Worm (Caenorhabditis elegans) whole organism, L3 larva: ENCODE results near the gene Y43F8B.10.

Source experiments
- R02D3.7 ChIP-seq: fragments of 150-350 bp; optimal IDR thresholded peaks from 2 replicates; lab custom pipeline; 2014; ENCODE audit warnings: missing biosample characterization, missing genetic modification characterization
- aly-2 ChIP-seq: fragments of 150-350 bp; optimal IDR thresholded peaks from 2 replicates; lab custom pipeline; 2014; ENCODE audit warnings: missing biosample characterization, missing genetic modification characterization
- ama-1 ChIP-seq: fragments of 150-350 bp; optimal IDR thresholded peaks from 2 replicates; lab custom pipeline; 2018
- ceh-28 ChIP-seq: fragments of 150-350 bp; optimal IDR thresholded peaks from 2 replicates; lab custom pipeline; 2014; ENCODE audit warnings: missing biosample characterization, missing genetic modification reagents, missing genetic modification characterization
- ceh-9 ChIP-seq: sonication (generic microtip); optimal IDR thresholded peaks from 2 replicates; lab custom pipeline; 2018; ENCODE audit warnings: missing biosample characterization, missing genetic modification characterization
- egl-27 ChIP-seq: sonication (generic microtip); optimal IDR thresholded peaks from 4 replicates; lab custom pipeline; 2017; ENCODE audit warnings: missing biosample characterization, missing genetic modification reagents, missing genetic modification characterization
- elt-1 ChIP-seq: fragments of 150-350 bp; optimal IDR thresholded peaks from 2 replicates; lab custom pipeline; 2014; ENCODE audit warnings: missing biosample characterization, missing genetic modification characterization
- elt-2 ChIP-seq: sonication (generic microtip); optimal IDR thresholded peaks from 2 replicates; lab custom pipeline; 2016; ENCODE audit warnings: missing genetic modification reagents, mild to moderate bottlenecking, missing genetic modification characterization, missing compliant biosample characterization
- elt-3 ChIP-seq, 3 experiments: fragments of 150-350 bp in 1 of 3; sonication (generic microtip) in 2 of 3; optimal IDR thresholded peaks; 2 replicates in 2 of 3; 4 replicates in 1 of 3; lab custom pipeline; 2014 to 2017; ENCODE audit warnings: missing biosample characterization in 3 of 3, missing genetic modification characterization in 3 of 3
- eor-1 ChIP-seq, 2 experiments: fragments of 150-350 bp; optimal IDR thresholded peaks; 2 replicates each; lab custom pipeline; 2014 to 2018; ENCODE audit warnings: missing biosample characterization in 2 of 2, missing genetic modification characterization in 2 of 2
- fkh-10 ChIP-seq: sonication (generic microtip); optimal IDR thresholded peaks from 2 replicates; lab custom pipeline; 2017; ENCODE audit warnings: missing biosample characterization, missing genetic modification reagents, missing genetic modification characterization
- fkh-2 ChIP-seq: fragments of 150-350 bp; optimal IDR thresholded peaks from 2 replicates; lab custom pipeline; 2014; ENCODE audit warnings: missing biosample characterization, missing genetic modification reagents, missing genetic modification characterization
- fos-1 ChIP-seq: fragments of 150-350 bp; optimal IDR thresholded peaks from 2 replicates; lab custom pipeline; 2014; ENCODE audit warnings: missing biosample characterization, missing genetic modification characterization
- hmg-11 ChIP-seq: sonication (generic microtip); optimal IDR thresholded peaks from 2 replicates; lab custom pipeline; 2016; ENCODE audit warnings: missing genetic modification characterization, missing compliant biosample characterization
- jun-1 ChIP-seq: fragments of 150-350 bp; optimal IDR thresholded peaks from 2 replicates; lab custom pipeline; 2014; ENCODE audit warnings: missing biosample characterization, missing genetic modification reagents, missing genetic modification characterization
- lin-15B ChIP-seq: fragments of 150-350 bp; optimal IDR thresholded peaks from 2 replicates; lab custom pipeline; 2014; ENCODE audit warnings: missing biosample characterization, missing genetic modification characterization
- lsy-12 ChIP-seq: sonication (generic microtip); optimal IDR thresholded peaks from 2 replicates; lab custom pipeline; 2016; ENCODE audit warnings: mild to moderate bottlenecking, missing genetic modification characterization, missing compliant biosample characterization
- mdl-1 ChIP-seq: fragments of 150-350 bp; optimal IDR thresholded peaks from 2 replicates; lab custom pipeline; 2014; ENCODE audit warnings: missing biosample characterization, missing genetic modification characterization
- mml-1 ChIP-seq: fragments of 150-350 bp; sonication (generic microtip); optimal IDR thresholded peaks from 3 replicates; lab custom pipeline; 2014; ENCODE audit warnings: missing biosample characterization, missing genetic modification characterization
- nfya-1 ChIP-seq: sonication (generic microtip); optimal IDR thresholded peaks from 2 replicates; lab custom pipeline; 2017; ENCODE audit warnings: missing genetic modification characterization, mild to moderate bottlenecking, missing compliant biosample characterization, antibody characterized with exemption, moderate library complexity; ENCODE audit not compliant: insufficient read depth
- nhr-11 ChIP-seq: fragments of 150-350 bp; optimal IDR thresholded peaks from 2 replicates; lab custom pipeline; 2014; ENCODE audit warnings: missing biosample characterization, missing genetic modification characterization
- nhr-12 ChIP-seq: fragments of 150-350 bp; optimal IDR thresholded peaks from 2 replicates; lab custom pipeline; 2014; ENCODE audit warnings: missing biosample characterization, missing genetic modification characterization
- nhr-23 ChIP-seq: fragments of 150-350 bp; optimal IDR thresholded peaks from 2 replicates; lab custom pipeline; 2014; ENCODE audit warnings: missing biosample characterization, missing genetic modification reagents, missing genetic modification characterization
- nhr-237 ChIP-seq: fragments of 150-350 bp; optimal IDR thresholded peaks from 2 replicates; lab custom pipeline; 2014; ENCODE audit warnings: missing biosample characterization, missing genetic modification characterization
- nhr-25 ChIP-seq: sonication (generic microtip); optimal IDR thresholded peaks from 2 replicates; lab custom pipeline; 2017; ENCODE audit warnings: missing biosample characterization, missing genetic modification characterization
- nhr-28 ChIP-seq: fragments of 150-350 bp; optimal IDR thresholded peaks from 2 replicates; lab custom pipeline; 2014; ENCODE audit warnings: missing biosample characterization, missing genetic modification characterization
- nhr-43 ChIP-seq: sonication (generic microtip); optimal IDR thresholded peaks from 2 replicates; lab custom pipeline; 2016; ENCODE audit warnings: mild to moderate bottlenecking, missing genetic modification characterization, missing compliant biosample characterization; ENCODE audit not compliant: poor library complexity, severe bottlenecking
- nhr-67 ChIP-seq: fragments of 150-350 bp; optimal IDR thresholded peaks from 2 replicates; lab custom pipeline; 2014; ENCODE audit warnings: missing biosample characterization, missing genetic modification characterization
- nhr-76 ChIP-seq: fragments of 150-350 bp; sonication (generic microtip); optimal IDR thresholded peaks from 5 replicates; lab custom pipeline; 2014; ENCODE audit warnings: missing biosample characterization, missing genetic modification characterization
- nhr-77 ChIP-seq: fragments of 150-350 bp; optimal IDR thresholded peaks from 2 replicates; lab custom pipeline; 2014; ENCODE audit warnings: missing biosample characterization, missing genetic modification characterization
- pha-4 ChIP-seq: fragments of 150-350 bp; optimal IDR thresholded peaks from 2 replicates; lab custom pipeline; 2014; ENCODE audit warnings: missing biosample characterization, missing genetic modification reagents, missing genetic modification characterization
- pqm-1 ChIP-seq: fragments of 150-350 bp; optimal IDR thresholded peaks from 2 replicates; lab custom pipeline; 2017; ENCODE audit warnings: missing biosample characterization, missing genetic modification characterization, inconsistent platforms
- sea-2 ChIP-seq: fragments of 150-350 bp; sonication (generic microtip); optimal IDR thresholded peaks from 4 replicates; lab custom pipeline; 2014; ENCODE audit warnings: missing biosample characterization, missing genetic modification reagents, missing genetic modification characterization
- skn-1 ChIP-seq: fragments of 150-350 bp; optimal IDR thresholded peaks from 2 replicates; lab custom pipeline; 2014; ENCODE audit warnings: missing biosample characterization, missing genetic modification characterization
- snpc-4 ChIP-seq: fragments of 150-350 bp; optimal IDR thresholded peaks from 2 replicates; lab custom pipeline; 2014; ENCODE audit warnings: missing biosample characterization, missing genetic modification characterization
- tbx-2 ChIP-seq: sonication (generic microtip); optimal IDR thresholded peaks from 2 replicates; lab custom pipeline; 2016; ENCODE audit warnings: mild to moderate bottlenecking, missing genetic modification characterization, missing compliant biosample characterization
- unc-39 ChIP-seq: sonication (generic microtip); optimal IDR thresholded peaks from 4 replicates; lab custom pipeline; 2017; ENCODE audit warnings: missing biosample characterization, missing genetic modification characterization
- unc-62 ChIP-seq: fragments of 150-350 bp; sonication (generic microtip); optimal IDR thresholded peaks from 4 replicates; lab custom pipeline; 2014; ENCODE audit warnings: missing biosample characterization, missing genetic modification reagents, missing genetic modification characterization
- zag-1 ChIP-seq: fragments of 150-350 bp; optimal IDR thresholded peaks from 2 replicates; lab custom pipeline; 2014; ENCODE audit warnings: missing biosample characterization, missing genetic modification characterization
- ztf-11 ChIP-seq: fragments of 150-350 bp; optimal IDR thresholded peaks from 2 replicates; lab custom pipeline; 2014; ENCODE audit warnings: missing biosample characterization, missing genetic modification characterization

The Y43F8B.10 gene

DNA sequence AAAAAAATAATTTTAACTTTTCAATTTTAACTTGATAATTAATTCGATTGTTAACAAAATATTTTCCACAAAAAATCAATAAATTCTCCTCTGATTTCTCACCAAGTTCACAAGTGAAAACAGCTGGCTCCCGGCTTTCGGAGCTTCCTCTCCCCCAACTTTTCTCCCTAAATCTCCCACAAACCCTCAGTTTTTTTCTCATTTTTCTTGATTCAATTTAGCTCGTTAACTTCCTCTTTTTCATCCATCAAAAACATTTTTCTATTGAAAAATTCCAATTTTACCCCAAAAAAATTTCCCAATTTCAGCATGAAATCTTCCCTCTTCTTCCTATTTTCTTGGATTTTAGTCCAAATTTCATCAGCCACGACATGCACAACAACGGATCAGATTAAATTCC lies 3.9 kb upstream of the Y43F8B.10 start, which contains the start of gene Y43F8B.11:
Gene Y43F8B.11 (plus strand): TSS at position 301 of the 400 bp plus-strand sequence.
- TF ChIP-seq mdl-1 (tag; lab: Kevin White, UChicago) (no peak), ztf-11 (tag; lab: Kevin White, UChicago) (no peak), nhr-43 (tag; lab: Kevin White, UChicago) (no peak), zag-1 (tag; lab: Kevin White, UChicago) (no peak), snpc-4 (tag; lab: Kevin White, UChicago) (no peak), nhr-77 (no peak), nhr-11 (tag; lab: Kevin White, UChicago) (no peak), R02D3.7 (tag; lab: Kevin White, UChicago) (no peak), nhr-25 (tag; lab: Kevin White, UChicago) (no peak), aly-2 (tag; lab: Kevin White, UChicago) (no peak), jun-1 (tag; lab: Kevin White, UChicago) (no peak), tbx-2 (tag; lab: Kevin White, UChicago) (no peak), nhr-12 (tag; lab: Kevin White, UChicago) (no peak), skn-1 (no peak), nhr-28 (tag; lab: Kevin White, UChicago) (no peak), lin-15B (tag; lab: Kevin White, UChicago) (no peak), ceh-28 (tag; lab: Kevin White, UChicago) (no peak)
- TF ChIP-seq, all 47 proteins: peak for 0

DNA sequence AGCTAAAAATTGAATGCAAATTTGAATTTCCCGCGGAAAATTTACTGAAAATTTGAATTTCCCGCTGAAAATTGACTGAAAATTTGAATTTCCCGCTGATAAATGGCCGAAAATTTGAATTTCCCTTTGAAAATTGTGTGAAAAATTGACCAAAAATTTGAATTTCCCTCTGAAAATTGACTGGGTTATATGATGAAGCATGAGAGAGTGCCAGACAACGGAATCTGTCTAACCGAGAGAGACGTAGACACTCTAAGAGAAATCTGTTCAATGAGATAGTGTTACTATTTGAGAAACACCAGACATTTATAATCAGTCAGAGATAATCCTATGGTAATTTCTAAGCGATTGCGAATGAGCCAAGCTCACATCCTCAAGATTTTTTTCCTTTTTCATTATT lies 3.0 kb downstream of the Y43F8B.10 start:
- TF ChIP-seq nhr-43 (tag; lab: Kevin White, UChicago) (no peak), nhr-23 (tag; lab: Kevin White, UChicago) (no peak), zag-1 (tag; lab: Kevin White, UChicago) (no peak), pqm-1 (no peak), skn-1 (no peak), lsy-12 (tag; lab: Kevin White, UChicago) (no peak), eor-1 (tag; optimal IDR thresholded peaks at IDR 0.05; lab: Kevin White, UChicago) (no peak), unc-39 (tag; lab: Kevin White, UChicago) (no peak)

DNA sequence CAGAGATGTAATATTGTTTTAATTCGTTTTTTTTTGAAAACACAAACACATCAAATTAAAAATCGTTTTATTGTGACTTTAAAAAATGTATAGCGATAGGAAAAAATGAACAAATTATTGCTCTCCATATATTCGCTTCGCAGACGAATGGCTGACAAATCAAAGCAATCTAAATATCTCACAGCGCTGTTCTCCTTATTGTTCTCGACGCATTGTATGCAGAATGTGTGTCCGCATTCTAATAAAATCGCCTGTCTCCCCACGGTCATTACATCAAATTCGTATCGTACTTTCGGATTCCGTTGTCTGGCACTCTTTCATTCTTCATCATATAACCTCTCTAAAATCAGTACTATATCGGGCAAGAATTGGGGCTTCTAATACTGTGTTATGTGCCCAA lies 3.6 kb downstream of the Y43F8B.10 start, which contains the start of gene Y43F8B.9:
Gene Y43F8B.9 (plus strand): TSS at position 301 of the 400 bp plus-strand sequence.
- TF ChIP-seq tbx-2 (tag; lab: Kevin White, UChicago) (no peak), lsy-12 (tag; lab: Kevin White, UChicago) (no peak), nhr-28 (tag; lab: Kevin White, UChicago) (no peak), elt-2 (tag; lab: Kevin White, UChicago) (no peak), mml-1 (tag; lab: Kevin White, UChicago) (no peak), nhr-237 (no peak), fos-1 (tag; lab: Kevin White, UChicago) (no peak), nhr-77 (no peak), fkh-10 (no peak), eor-1 (tag; optimal IDR thresholded peaks at IDR 0.05; lab: Kevin White, UChicago) (no peak), egl-27 (tag; lab: Kevin White, UChicago) (no peak), nhr-43 (tag; lab: Kevin White, UChicago) (no peak), fkh-2 (tag; lab: Kevin White, UChicago) (no peak), lin-15B (tag; lab: Kevin White, UChicago) (no peak), jun-1 (tag; lab: Kevin White, UChicago) (no peak), elt-3 (tag; optimal IDR thresholded peaks at IDR 0.05; lab: Kevin White, UChicago) (no peak), ama-1 (lab: Kevin White, UChicago) (no peak), nfya-1 (tag; lab: Kevin White, UChicago) (no peak), R02D3.7 (tag; lab: Kevin White, UChicago) (no peak)

DNA sequence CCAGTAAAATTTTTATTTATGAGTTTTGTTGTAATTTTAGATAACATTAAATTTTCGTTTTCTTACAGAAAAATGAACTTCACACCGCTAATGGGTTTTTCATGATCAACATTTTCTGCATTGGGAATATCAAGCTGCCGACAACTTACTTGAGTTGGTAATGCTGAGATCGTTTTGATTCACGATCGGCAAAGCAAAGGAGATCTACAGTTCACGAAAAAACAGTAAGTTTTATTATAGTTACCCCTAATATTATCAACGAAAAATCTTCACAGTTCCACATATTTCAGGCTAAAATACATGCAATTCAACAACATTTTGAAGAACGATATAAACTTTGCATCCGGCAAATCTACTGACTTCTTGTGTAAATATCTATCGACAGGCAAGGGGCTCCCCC lies 8.3 kb downstream of the Y43F8B.10 start, which contains the start of gene Y43F8B.22:
Gene Y43F8B.22 (plus strand): TSS at position 301 of the 400 bp plus-strand sequence.
- no peak for TF ChIP-seq elt-2 (tag; lab: Kevin White, UChicago)
- no peak for TF ChIP-seq sea-2
- no peak for TF ChIP-seq snpc-4 (tag; lab: Kevin White, UChicago)
- no peak for TF ChIP-seq fkh-2 (tag; lab: Kevin White, UChicago)
- TF ChIP-seq unc-39 (tag; lab: Kevin White, UChicago): no peak
- no peak for TF ChIP-seq aly-2 (tag; lab: Kevin White, UChicago)
- TF ChIP-seq pha-4: no peak
- TF ChIP-seq mml-1 (tag; lab: Kevin White, UChicago): no peak
- TF ChIP-seq ceh-9 (tag; lab: Kevin White, UChicago): no peak
- TF ChIP-seq unc-62 (GFP tag; lab: Kevin White, UChicago): no peak
- no peak for TF ChIP-seq hmg-11 (tag; lab: Kevin White, UChicago)
- TF ChIP-seq lsy-12 (tag; lab: Kevin White, UChicago): no peak
- no peak for TF ChIP-seq nhr-76 (tag; lab: Kevin White, UChicago)
- TF ChIP-seq R02D3.7 (tag; lab: Kevin White, UChicago): no peak
- TF ChIP-seq jun-1 (tag; lab: Kevin White, UChicago): no peak
- TF ChIP-seq nhr-43 (tag; lab: Kevin White, UChicago): no peak
- no peak for TF ChIP-seq nhr-67 (tag; lab: Kevin White, UChicago)
- no peak for TF ChIP-seq elt-1
